Fruit fly (Drosophila melanogaster): ENCODE results near the gene CG31560.

DNA sequence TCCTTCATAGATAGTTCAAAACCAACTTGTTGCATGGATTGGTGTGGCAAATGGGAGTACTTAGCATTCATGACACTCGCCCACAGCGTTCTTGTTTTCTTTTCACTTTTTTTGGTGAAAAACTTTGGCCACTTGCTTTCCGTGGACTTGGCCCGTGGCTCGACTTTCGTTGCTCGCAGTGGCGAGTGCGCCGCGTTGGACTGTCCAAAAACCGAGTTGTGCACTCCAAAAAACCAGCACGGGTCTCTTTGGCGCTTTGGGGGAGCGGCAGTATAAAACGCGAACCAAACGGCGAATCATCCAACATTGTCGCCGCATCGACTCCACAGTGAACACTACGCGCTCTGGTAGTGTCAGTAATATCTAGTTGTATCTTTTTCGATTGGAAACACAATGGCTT is 30.0 kb downstream of the CG31560 start, which contains the start of gene Osi20:
- TF ChIP-seq psq (optimal IDR thresholded peaks at IDR 0.05) (no peak), h (optimal IDR thresholded peaks at IDR 0.05) (no peak), insv (optimal IDR thresholded peaks at IDR 0.05) (no peak), Sin3A (optimal IDR thresholded peaks at IDR 0.05) (no peak), Myc (optimal IDR thresholded peaks at IDR 0.05) (no peak), ttk (optimal IDR thresholded peaks at IDR 0.05) (no peak)
